Fruit fly (Drosophila melanogaster) whole organism, embryonic: ENCODE measurements around the gene Lamtor3.

Source experiments
- Adf1 ChIP-seq: fragments of 200-800 bp; sonication (Bioruptor generic); IDR thresholded peaks from 2 replicates; pipeline ENCODE4 v1.3.6; 2022; ENCODE audit warnings: missing biosample characterization, missing genetic modification characterization
- Antp ChIP-seq: fragments of 200-800 bp; sonication (Bioruptor generic); optimal IDR thresholded peaks from 3 replicates; lab custom pipeline; 2016; ENCODE audit warnings: missing biosample characterization, missing genetic modification characterization
- CG10565 ChIP-seq: fragments of 200-800 bp; sonication (Bioruptor generic); optimal IDR thresholded peaks from 3 replicates; lab custom pipeline; 2016; ENCODE audit warnings: missing biosample characterization, mild to moderate bottlenecking, missing genetic modification characterization
- CG10959 ChIP-seq: fragments of 200-800 bp; sonication (Bioruptor generic); IDR thresholded peaks from 2 replicates; pipeline ENCODE4 v1.3.6; 2022; ENCODE audit warnings: missing biosample characterization, missing genetic modification characterization
- CG11695 ChIP-seq: fragments of 200-800 bp; sonication (Bioruptor generic); IDR thresholded peaks from 3 replicates; pipeline ENCODE4 v1.3.6; 2022; ENCODE audit warnings: missing biosample characterization, missing genetic modification characterization
- CG12104 ChIP-seq: fragments of 200-800 bp; sonication (Bioruptor generic); optimal IDR thresholded peaks from 3 replicates; lab custom pipeline; 2016; ENCODE audit warnings: missing biosample characterization, missing genetic modification characterization
- CG1233 ChIP-seq: fragments of 200-800 bp; sonication (Bioruptor generic); optimal IDR thresholded peaks from 4 replicates; lab custom pipeline; 2018; ENCODE audit warnings: missing biosample characterization, mild to moderate bottlenecking, missing genetic modification characterization
- CG13287 ChIP-seq: fragments of 200-800 bp; sonication (Bioruptor generic); IDR thresholded peaks from 2 replicates; pipeline ENCODE4 v1.3.6; 2022; ENCODE audit warnings: missing biosample characterization, missing genetic modification characterization; ENCODE audit not compliant: partially characterized antibody
- CG13296 ChIP-seq: fragments of 200-800 bp; sonication (Bioruptor generic); optimal IDR thresholded peaks from 3 replicates; lab custom pipeline; 2018; ENCODE audit warnings: missing biosample characterization, mild to moderate bottlenecking, missing genetic modification characterization
- CG1529 ChIP-seq: fragments of 200-800 bp; sonication (Bioruptor generic); optimal IDR thresholded peaks from 3 replicates; lab custom pipeline; 2018; ENCODE audit warnings: missing biosample characterization, missing genetic modification characterization
- CG16779 ChIP-seq: fragments of 200-800 bp; sonication (Bioruptor generic); IDR thresholded peaks from 2 replicates; pipeline ENCODE4 v1.3.6; 2022; ENCODE audit warnings: missing biosample characterization, missing genetic modification characterization
- CG18011 ChIP-seq: fragments of 200-800 bp; sonication (Bioruptor generic); optimal IDR thresholded peaks from 2 replicates; lab custom pipeline; 2017; ENCODE audit warnings: missing biosample characterization, missing genetic modification characterization, mild to moderate bottlenecking, moderate library complexity, missing genotype
- CG18476 ChIP-seq: fragments of 200-800 bp; sonication (Bioruptor generic); optimal IDR thresholded peaks from 2 replicates; lab custom pipeline; 2016; ENCODE audit warnings: missing biosample characterization, mild to moderate bottlenecking, missing genetic modification characterization
- CG31388 ChIP-seq: fragments of 200-800 bp; sonication (Bioruptor generic); optimal IDR thresholded peaks from 2 replicates; lab custom pipeline; 2016; ENCODE audit warnings: missing biosample characterization, missing genetic modification characterization
- CG3995 ChIP-seq: fragments of 200-800 bp; sonication (Bioruptor generic); optimal IDR thresholded peaks from 3 replicates; lab custom pipeline; 2016; ENCODE audit warnings: missing biosample characterization, missing genetic modification characterization
- CG5953 ChIP-seq: fragments of 200-800 bp; sonication (Bioruptor generic); IDR thresholded peaks from 2 replicates; pipeline ENCODE4 v1.3.6; 2022; ENCODE audit warnings: missing biosample characterization, missing genetic modification characterization
- CG6689 ChIP-seq: fragments of 200-800 bp; sonication (Bioruptor generic); IDR thresholded peaks from 2 replicates; pipeline ENCODE4 v1.3.6; 2022; ENCODE audit warnings: missing biosample characterization, missing genetic modification characterization
- CG8944 ChIP-seq: fragments of 200-800 bp; sonication (Bioruptor generic); optimal IDR thresholded peaks from 3 replicates; lab custom pipeline; 2016; ENCODE audit warnings: missing biosample characterization, missing genetic modification characterization
- CTCF ChIP-seq: fragments of 200-800 bp; sonication (Bioruptor generic); optimal IDR thresholded peaks from 2 replicates; lab custom pipeline; 2017; ENCODE audit warnings: missing biosample characterization, mild to moderate bottlenecking, missing genetic modification characterization, moderate library complexity
- D19A ChIP-seq: fragments of 200-800 bp; optimal IDR thresholded peaks from 3 replicates; lab custom pipeline; 2019; ENCODE audit warnings: missing biosample characterization, mild to moderate bottlenecking, missing genetic modification characterization, moderate library complexity
- Dfd ChIP-seq, 2 experiments: fragments of >200 bp; optimal IDR thresholded peaks; 2 replicates each; lab custom pipeline; 2017; ENCODE audit warnings: missing biosample characterization in 2 of 2, missing genetic modification characterization in 2 of 2
- Dp ChIP-seq: fragments of 200-800 bp; sonication (Bioruptor generic); optimal IDR thresholded peaks from 2 replicates; lab custom pipeline; 2018; ENCODE audit warnings: missing biosample characterization, mild to moderate bottlenecking, missing genetic modification characterization, moderate library complexity
- Ets65A ChIP-seq: fragments of 200-800 bp; sonication (Bioruptor generic); peaks from one replicate; lab custom pipeline; 2016; ENCODE audit warnings: missing biosample characterization, missing genetic modification characterization
- Hand ChIP-seq: fragments of 200-800 bp; sonication (Bioruptor generic); optimal IDR thresholded peaks from 2 replicates; lab custom pipeline; 2017; ENCODE audit warnings: mild to moderate bottlenecking, missing biosample characterization, missing genetic modification reagents, missing genetic modification characterization
- HmgZ ChIP-seq: fragments of 200-800 bp; sonication (Bioruptor generic); optimal IDR thresholded peaks from 2 replicates; lab custom pipeline; 2018; ENCODE audit warnings: missing biosample characterization, mild to moderate bottlenecking, missing genetic modification characterization
- Hmx ChIP-seq: fragments of 200-800 bp; sonication (Bioruptor generic); optimal IDR thresholded peaks from 2 replicates; lab custom pipeline; 2016; ENCODE audit warnings: missing biosample characterization, missing genetic modification characterization
- Hr51 ChIP-seq, 2 experiments: fragments of 200-800 bp; sonication (Bioruptor generic); optimal IDR thresholded peaks; 2 replicates in 1 of 2; 3 replicates in 1 of 2; lab custom pipeline; 2016 to 2018; ENCODE audit warnings: missing biosample characterization in 2 of 2, missing genetic modification characterization in 2 of 2, mild to moderate bottlenecking in 1 of 2, moderate library complexity in 1 of 2
- Mrtf ChIP-seq: fragments of 200-800 bp; sonication (Bioruptor generic); IDR thresholded peaks from 3 replicates; pipeline ENCODE4 v1.3.6; 2022; ENCODE audit warnings: missing biosample characterization, missing genetic modification characterization
- Opbp ChIP-seq: fragments of 200-800 bp; sonication (Bioruptor generic); IDR thresholded peaks from 3 replicates; pipeline ENCODE4 v1.3.6; 2022; ENCODE audit warnings: missing biosample characterization, missing genetic modification characterization; ENCODE audit not compliant: partially characterized antibody
- bcd ChIP-seq: fragments of 200-800 bp; sonication (Bioruptor generic); optimal IDR thresholded peaks from 2 replicates; lab custom pipeline; 2017; ENCODE audit warnings: missing biosample characterization, mild to moderate bottlenecking, missing genetic modification characterization
- bowl ChIP-seq: fragments of 200-800 bp; sonication (Bioruptor generic); IDR thresholded peaks from 2 replicates; pipeline ENCODE4 v1.3.6; 2022; ENCODE audit warnings: missing biosample characterization, missing genetic modification characterization
- dysf ChIP-seq: fragments of 200-800 bp; sonication (Bioruptor generic); IDR thresholded peaks from 3 replicates; pipeline ENCODE4 v1.3.6; 2022; ENCODE audit warnings: missing biosample characterization, missing genetic modification characterization
- ewg ChIP-seq: fragments of 200-800 bp; sonication (Bioruptor generic); optimal IDR thresholded peaks from 3 replicates; lab custom pipeline; 2017; ENCODE audit warnings: mild to moderate bottlenecking, missing biosample characterization, missing genetic modification reagents, missing genetic modification characterization
- fd3F ChIP-seq: fragments of 200-800 bp; sonication (Bioruptor generic); optimal IDR thresholded peaks from 2 replicates; lab custom pipeline; 2018; ENCODE audit warnings: missing biosample characterization, mild to moderate bottlenecking, missing genetic modification characterization, moderate library complexity
- her ChIP-seq: fragments of 200-800 bp; sonication (Bioruptor generic); optimal IDR thresholded peaks from 2 replicates; lab custom pipeline; 2016; ENCODE audit warnings: missing biosample characterization, missing genetic modification characterization
- hkb ChIP-seq, 2 experiments: fragments of 200-800 bp in 1 of 2; fragments of >200 bp in 1 of 2; sonication (Bioruptor generic) in 1 of 2; IDR thresholded peaks in 1 of 2; optimal IDR thresholded peaks in 1 of 2; 2 replicates each; pipeline versions ENCODE4 v1.3.6 to Lab custom; 2017 to 2022; ENCODE audit warnings: missing biosample characterization in 1 of 2, missing genetic modification characterization in 1 of 2
- lilli ChIP-seq: fragments of 200-800 bp; sonication (Bioruptor generic); optimal IDR thresholded peaks from 3 replicates; lab custom pipeline; 2016; ENCODE audit warnings: missing biosample characterization, missing genetic modification characterization
- org-1 ChIP-seq: fragments of 200-800 bp; sonication (Bioruptor generic); optimal IDR thresholded peaks from 2 replicates; lab custom pipeline; 2017; ENCODE audit warnings: missing biosample characterization, missing genetic modification characterization
- otp ChIP-seq: fragments of 200-800 bp; sonication (Bioruptor generic); IDR thresholded peaks from 3 replicates; pipeline ENCODE4, ENCODE4 v1.3.6; 2022; ENCODE audit warnings: missing biosample characterization, missing genetic modification characterization
- p53 ChIP-seq: fragments of 200-800 bp; sonication (Bioruptor generic); optimal IDR thresholded peaks from 2 replicates; lab custom pipeline; 2016; ENCODE audit warnings: missing biosample characterization, missing genetic modification characterization
- ro ChIP-seq: fragments of 200-800 bp; sonication (Bioruptor generic); IDR thresholded peaks from 2 replicates; pipeline ENCODE4 v1.3.6; 2022; ENCODE audit warnings: missing biosample characterization, missing genetic modification characterization
- sc ChIP-seq, 3 experiments: fragments of >200 bp in 2 of 3; fragments of 200-800 bp in 1 of 3; sonication (Bioruptor generic) in 1 of 3; optimal IDR thresholded peaks; 2 replicates in 2 of 3; 3 replicates in 1 of 3; lab custom pipeline; 2017; ENCODE audit warnings: mild to moderate bottlenecking in 1 of 3, missing biosample characterization in 1 of 3, missing genetic modification characterization in 1 of 3, missing genetic modification reagents in 1 of 3
- sens ChIP-seq: fragments of 200-800 bp; sonication (Bioruptor generic); peaks from one replicate; lab custom pipeline; 2016; ENCODE audit warnings: missing biosample characterization, missing genetic modification characterization

Gene Lamtor3

DNA sequence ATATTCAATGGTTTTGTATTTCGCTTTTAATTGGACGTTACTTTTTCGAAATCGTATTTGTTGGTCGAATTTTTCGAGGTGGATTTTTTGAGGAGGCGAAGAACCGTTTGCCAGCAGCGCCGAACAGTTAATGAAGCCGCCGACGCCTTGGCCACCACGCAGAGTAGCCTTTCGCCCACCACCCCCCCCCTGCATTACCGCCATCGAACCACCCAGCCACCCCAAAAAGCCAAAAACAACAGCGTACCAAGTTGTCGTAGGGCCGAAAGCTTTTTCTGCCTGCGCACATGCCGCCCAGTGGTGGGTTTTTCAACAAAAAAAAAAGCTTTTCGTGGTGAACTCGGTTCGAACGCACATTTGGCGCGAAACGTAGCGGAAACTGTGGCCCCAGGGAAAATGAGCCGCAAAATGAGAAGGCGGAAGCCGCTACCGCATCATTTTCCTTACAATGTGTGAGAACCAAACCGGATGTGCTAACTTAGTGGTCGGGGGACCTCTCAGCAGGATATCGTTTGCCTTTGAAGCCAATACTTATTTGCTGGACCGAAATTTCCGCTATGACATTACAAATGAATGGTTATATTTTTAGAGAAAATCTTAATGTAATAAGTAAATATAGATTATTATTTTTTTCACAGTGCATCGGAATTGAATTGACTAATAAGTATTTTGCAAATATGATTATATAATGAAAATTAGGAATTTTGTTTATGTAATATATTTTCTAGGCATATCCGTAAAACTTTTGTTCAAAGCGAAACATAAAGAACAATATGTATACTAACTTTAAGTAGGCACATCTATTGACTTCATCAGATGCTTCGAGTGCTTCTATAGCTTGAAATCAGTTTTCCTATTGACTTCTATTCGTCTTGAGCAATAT, 47.8 kb upstream of the Lamtor3 start, which contains the start of the genes Dif and CG5043 (continued):
- TF ChIP-seq Hand (GFP tag; lab: Kevin White, UChicago) (peak; percentile 1), CG10959 (GFP tag; lab: Robert Waterston, UW) (no peak), CG13287 (GFP tag; lab: Robert Waterston, UW) (peak; percentile 31), HmgZ (peak; percentile 23), ewg (GFP tag; lab: Kevin White, UChicago) (peak; percentile 60), hkb (optimal IDR thresholded peaks at IDR 0.05; lab: Kevin White, UChicago) (no peak), hkb (GFP tag; IDR thresholded peaks at IDR 0.05; lab: Robert Waterston, UW) (no peak), Adf1 (GFP tag; lab: Robert Waterston, UW) (peak; percentile 55; the same call in 1 of the 2 replicates), CG1233 (peak; percentile 7), Dp (GFP tag; lab: Kevin White, UChicago) (peak; percentile 73), Opbp (GFP tag; lab: Robert Waterston, UW) (0 out of 3 replicates have a peak, but pooled peaks have one; percentile 18), CG11695 (0 out of 3 replicates have a peak, but pooled peaks have one; percentile 21)

DNA sequence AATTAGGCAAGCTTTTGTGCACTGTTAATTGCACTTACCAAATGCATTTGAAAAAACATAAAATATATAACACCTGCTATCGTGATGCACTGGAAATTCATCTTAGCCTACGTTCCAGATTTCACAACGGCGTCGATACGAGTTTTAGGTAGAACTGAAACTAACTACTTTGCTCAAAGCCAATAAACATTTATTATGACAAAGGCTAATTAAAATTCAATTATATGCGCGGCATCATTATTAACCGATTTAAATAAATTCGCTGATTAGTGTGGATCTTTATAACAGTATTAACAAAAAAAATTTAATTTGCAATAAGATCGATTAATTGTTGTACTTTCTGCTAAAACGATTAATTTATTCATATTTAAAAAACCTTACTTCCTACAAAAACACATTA, 44.5 kb upstream of the Lamtor3 start, which contains the start of gene CG33928:
TSS of gene CG33928 (minus strand) at position 101 of the 400 bp plus-strand sequence.
- TF ChIP-seq bcd (GFP tag; lab: Kevin White, UChicago) (no peak), lilli (GFP tag; lab: Kevin White, UChicago) (no peak), Mrtf (GFP tag; lab: Robert Waterston, UW) (no peak), fd3F (GFP tag; lab: Kevin White, UChicago) (no peak), ro (GFP tag; lab: Robert Waterston, UW) (no peak), D19A (tag; lab: Kevin White, UChicago) (no peak), CG8944 (GFP tag; lab: Kevin White, UChicago) (no peak), CG18476 (no peak), bowl (GFP tag; lab: Robert Waterston, UW) (no peak), CG3995 (GFP tag; lab: Kevin White, UChicago) (no peak), CG16779 (GFP tag; lab: Robert Waterston, UW) (no peak), CG31388 (no peak), sc (optimal IDR thresholded peaks at IDR 0.05; lab: Kevin White, UChicago) (no peak), sc (GFP tag; optimal IDR thresholded peaks at IDR 0.05; lab: Kevin White, UChicago) (no peak)

DNA sequence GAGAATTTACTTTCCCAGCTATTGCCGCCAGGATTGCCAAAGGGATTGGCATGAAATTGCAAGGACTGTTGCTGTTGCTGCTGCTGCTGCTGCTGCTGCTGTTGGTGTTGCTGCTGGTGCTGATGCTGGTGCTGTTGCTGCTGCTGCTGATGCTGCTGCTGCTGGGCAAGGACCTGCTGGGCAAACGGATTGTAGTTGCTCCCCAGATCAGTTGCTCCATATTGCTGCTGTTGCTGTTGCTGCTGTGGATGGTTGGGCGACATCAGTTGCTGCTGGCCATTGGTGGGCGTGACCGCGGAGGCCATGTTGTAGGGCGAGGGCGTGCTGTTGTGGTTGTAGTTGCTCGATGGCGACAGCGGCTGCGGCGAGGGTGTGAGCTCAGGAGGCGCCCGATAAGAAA, 43.4 kb upstream of the Lamtor3 start:
- TF ChIP-seq p53 (GFP tag; lab: Kevin White, UChicago) (no peak), CG6689 (GFP tag; lab: Robert Waterston, UW) (no peak), Dfd (GFP tag; optimal IDR thresholded peaks at IDR 0.05; lab: Kevin White, UChicago) (peak in 1 of 2 experiments; percentile 85), Ets65A (peak; percentile 45)

DNA sequence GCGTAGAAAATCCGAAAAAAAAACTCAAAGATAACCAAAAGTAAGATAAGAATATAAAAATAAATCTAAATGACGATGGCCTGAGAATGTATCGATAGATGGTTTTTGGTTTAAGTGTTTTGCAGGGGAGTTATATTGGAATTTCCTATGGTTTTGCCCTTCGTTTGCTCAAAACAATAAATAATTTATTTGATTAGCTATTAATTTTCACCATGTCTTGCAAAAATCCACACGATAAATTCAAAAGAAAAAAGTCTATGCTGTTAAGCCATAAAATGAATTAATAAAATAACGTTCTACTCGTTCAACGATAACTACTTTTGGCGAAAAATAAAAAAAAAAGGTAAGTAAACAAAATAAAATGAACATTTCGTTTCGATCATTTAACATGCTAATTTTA, 34.0 kb upstream of the Lamtor3 start:
- TF ChIP-seq sens: peak; percentile 22
- no peak for TF ChIP-seq Adf1 (GFP tag; lab: Robert Waterston, UW)

DNA sequence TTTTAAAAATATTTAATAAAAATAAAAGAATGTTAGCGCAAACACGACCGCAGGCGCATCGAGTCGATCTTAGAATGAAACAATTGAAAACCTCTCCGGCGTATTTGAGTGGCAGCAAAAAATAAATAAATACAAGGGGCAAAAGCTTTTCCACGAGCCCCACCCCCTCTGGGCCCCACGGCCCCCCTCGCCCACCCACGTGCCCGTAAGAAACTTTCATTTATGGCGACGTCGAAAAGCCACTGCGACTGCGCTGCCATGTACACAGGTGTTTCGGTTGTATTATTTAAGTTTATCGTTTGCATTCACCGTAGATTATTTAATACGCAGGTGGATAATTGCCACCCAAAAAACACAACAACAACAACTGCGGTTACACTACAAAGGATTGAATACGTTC, 32.6 kb upstream of the Lamtor3 start:
- no peak for TF ChIP-seq org-1 (GFP tag; lab: Kevin White, UChicago)
- TF ChIP-seq dysf (GFP tag; lab: Robert Waterston, UW): no peak
- TF ChIP-seq CG18011: no peak
- no peak for TF ChIP-seq CG12104 (GFP tag; lab: Kevin White, UChicago)
- TF ChIP-seq her: no peak
- peak; percentile 4 for TF ChIP-seq CG13296 (GFP tag; lab: Kevin White, UChicago)
- TF ChIP-seq Hmx (GFP tag; lab: Kevin White, UChicago): no peak
- TF ChIP-seq otp: 0 out of 3 replicates have a peak, but pooled peaks have one; percentile 32
- no peak for TF ChIP-seq Antp (GFP tag; lab: Kevin White, UChicago)
- TF ChIP-seq Hr51 (GFP tag; optimal IDR thresholded peaks at IDR 0.05; lab: Kevin White, UChicago): no peak
- TF ChIP-seq CG1529: no peak
- no peak for TF ChIP-seq CTCF (GFP tag; lab: Kevin White, UChicago)
- no peak for TF ChIP-seq CG5953
- TF ChIP-seq CG10565: no peak
